5 worm cellular contexts compared by ENCODE assay signal in genomic region chrV:20711733-20712132, ce11.
TF ChIP-seq lines count a peak whose summit lies in the region.

No protein-coding gene starts in this region.

TF ChIP-seq in whole organism, L1 larva, 84 proteins besides CTCF, POLR2A, EP300 and RAD21 (continued from another document and continues in another):
- peak; percentile 23 for TF ChIP-seq ama-1 (optimal IDR thresholded peaks at IDR 0.05; lab: Kevin White, UChicago)
- no peak for TF ChIP-seq F16B12.6 (tag; optimal IDR thresholded peaks at IDR 0.05; lab: Kevin White, UChicago)
- no peak for TF ChIP-seq egl-27 (tag; optimal IDR thresholded peaks at IDR 0.05; lab: Kevin White, UChicago)
- peak; percentile 74 for TF ChIP-seq ztf-4 (tag; optimal IDR thresholded peaks at IDR 0.05; lab: Kevin White, UChicago)
- no peak for TF ChIP-seq sptf-1 (tag; optimal IDR thresholded peaks at IDR 0.05; lab: Kevin White, UChicago)
- no peak for TF ChIP-seq alr-1 (tag; optimal IDR thresholded peaks at IDR 0.05; lab: Kevin White, UChicago; ENCODE audit: borderline replicate concordance)
- no peak for TF ChIP-seq zag-1 (tag; optimal IDR thresholded peaks at IDR 0.05; lab: Kevin White, UChicago)
- TF ChIP-seq unc-30 (tag; optimal IDR thresholded peaks at IDR 0.05; lab: Kevin White, UChicago), result no peak
- peak; percentile 40 for TF ChIP-seq C16A3.4 (tag; optimal IDR thresholded peaks at IDR 0.05; lab: Kevin White, UChicago)
- no peak for TF ChIP-seq elt-2 (tag; optimal IDR thresholded peaks at IDR 0.05; lab: Kevin White, UChicago)
- peak; percentile 37 for TF ChIP-seq lin-13 (GFP tag; optimal IDR thresholded peaks at IDR 0.05; lab: Kevin White, UChicago)
- TF ChIP-seq jun-1 (tag; optimal IDR thresholded peaks at IDR 0.05; lab: Kevin White, UChicago), result no peak
- TF ChIP-seq C34B4.2 (tag; optimal IDR thresholded peaks at IDR 0.05; lab: Kevin White, UChicago), result no peak
- peak; percentile 4 for TF ChIP-seq aly-2 (tag; optimal IDR thresholded peaks at IDR 0.05; lab: Kevin White, UChicago)
- peak; percentile 66 for TF ChIP-seq rnt-1 (tag; optimal IDR thresholded peaks at IDR 0.05; lab: Kevin White, UChicago)
- no peak for TF ChIP-seq C04F5.9 (tag; optimal IDR thresholded peaks at IDR 0.05; lab: Kevin White, UChicago)
- TF ChIP-seq mef-2 (tag; optimal IDR thresholded peaks at IDR 0.05; lab: Kevin White, UChicago), result peak; percentile 31
- TF ChIP-seq ceh-82 (tag; optimal IDR thresholded peaks at IDR 0.05; lab: Kevin White, UChicago), result peak in 1 of 3 experiments; percentile 60
- TF ChIP-seq isw-1 (GFP tag; IDR thresholded peaks at IDR 0.05; lab: Robert Waterston, UW), result no peak
- TF ChIP-seq snu-23 (GFP tag; optimal IDR thresholded peaks at IDR 0.05; lab: Kevin White, UChicago), result peak; percentile 66
- no peak for TF ChIP-seq efl-3 (GFP tag; optimal IDR thresholded peaks at IDR 0.05; lab: Kevin White, UChicago)
- TF ChIP-seq hlh-17 (GFP tag; optimal IDR thresholded peaks at IDR 0.05; lab: Kevin White, UChicago; ENCODE audit: borderline replicate concordance), result no peak
- peak; percentile 58 for TF ChIP-seq mep-1 (tag; optimal IDR thresholded peaks at IDR 0.05; lab: Kevin White, UChicago)
- no peak for TF ChIP-seq sup-37 (GFP tag; optimal IDR thresholded peaks at IDR 0.05; lab: Kevin White, UChicago)
- no peak for TF ChIP-seq nhr-12 (tag; optimal IDR thresholded peaks at IDR 0.05; lab: Kevin White, UChicago)
- TF ChIP-seq mab-9 (GFP tag; IDR thresholded peaks at IDR 0.05; lab: Robert Waterston, UW), result no peak
- TF ChIP-seq unc-86 (tag; optimal IDR thresholded peaks at IDR 0.05; lab: Kevin White, UChicago), result no peak

TF ChIP-seq in whole organism, L2 larva, 48 proteins besides CTCF, POLR2A, EP300 and RAD21 (continued from another document):
- peak; percentile 73 for TF ChIP-seq sma-9 (GFP tag; optimal IDR thresholded peaks at IDR 0.05; lab: Kevin White, UChicago)
- no peak for TF ChIP-seq sma-9 (tag; optimal IDR thresholded peaks at IDR 0.05; lab: Kevin White, UChicago)
- peak; percentile 14 for TF ChIP-seq ama-1 (optimal IDR thresholded peaks at IDR 0.05; lab: Kevin White, UChicago)
- TF ChIP-seq fos-1 (tag; optimal IDR thresholded peaks at IDR 0.05; lab: Kevin White, UChicago), result no peak
- TF ChIP-seq lin-13 (GFP tag; optimal IDR thresholded peaks at IDR 0.05; lab: Kevin White, UChicago), result peak; percentile 20
TF ChIP-seq in whole organism, L2 larva: peak in this region for 11.

TF ChIP-seq in whole organism, L3 larva, 47 proteins besides CTCF, POLR2A, EP300 and RAD21 (continued from another document):
- TF ChIP-seq nfya-1 (tag; optimal IDR thresholded peaks at IDR 0.05; lab: Kevin White, UChicago; ENCODE audit: insufficient read depth) (peak; percentile 34), fos-1 (tag; optimal IDR thresholded peaks at IDR 0.05; lab: Kevin White, UChicago) (no peak), eor-1 (tag; optimal IDR thresholded peaks at IDR 0.05; lab: Kevin White, UChicago) (no peak), pha-4 (tag; optimal IDR thresholded peaks at IDR 0.05; lab: Kevin White, UChicago) (no peak), daf-12 (tag; optimal IDR thresholded peaks at IDR 0.05; lab: Kevin White, UChicago) (no peak), ama-1 (optimal IDR thresholded peaks at IDR 0.05; lab: Kevin White, UChicago) (peak; percentile 48)

TF ChIP-seq in whole organism, L4 larva, 104 proteins besides CTCF, POLR2A, EP300 and RAD21 (continued from another document):
- peak in 1 of 2 experiments; percentile 15 for TF ChIP-seq unc-62 (GFP tag; optimal IDR thresholded peaks at IDR 0.05 in 1 of 2; lab: Kevin White, UChicago)
- TF ChIP-seq unc-62 (tag; optimal IDR thresholded peaks at IDR 0.05; lab: Kevin White, UChicago), result no peak
- peak; percentile 32 for TF ChIP-seq mep-1 (tag; optimal IDR thresholded peaks at IDR 0.05; lab: Kevin White, UChicago)
- TF ChIP-seq nhr-11 (tag; optimal IDR thresholded peaks at IDR 0.05; lab: Kevin White, UChicago), result peak; percentile 39
- no peak for TF ChIP-seq saeg-2 (GFP tag; IDR thresholded peaks at IDR 0.05; lab: Robert Waterston, UW)
- TF ChIP-seq lin-38 (GFP tag; IDR thresholded peaks at IDR 0.05; lab: Robert Waterston, UW), result no peak
- peak; percentile 49; the same call in 1 of the 2 replicates for TF ChIP-seq dmd-6 (GFP tag; IDR thresholded peaks at IDR 0.05; lab: Robert Waterston, UW)
- no peak for TF ChIP-seq mdl-1 (tag; optimal IDR thresholded peaks at IDR 0.05; lab: Kevin White, UChicago)
- 0 out of 2 replicates have a peak, but pooled peaks have one; percentile 8 for TF ChIP-seq ctbp-1 (GFP tag; IDR thresholded peaks at IDR 0.05; lab: Robert Waterston, UW)

TF ChIP-seq in whole organism, late embryonic, 69 proteins besides CTCF, POLR2A, EP300 and RAD21 (continued from another document):
- peak; percentile 33 for TF ChIP-seq rnt-1 (tag; optimal IDR thresholded peaks at IDR 0.05; lab: Kevin White, UChicago)
